Worm (Caenorhabditis elegans) whole organism, young adult: ENCODE data around the gene npp-9.

Experiments
- B0019.2 ChIP-seq: fragments of 200-800 bp; sonication (Bioruptor generic); conservative IDR thresholded peaks from 2 replicates; pipeline ENCODE4 v1.3.6; 2022; ENCODE audit warnings: missing genetic modification reagents, missing genetic modification characterization, missing compliant biosample characterization
- B0261.1 ChIP-seq: sonication (generic microtip); optimal IDR thresholded peaks from 2 replicates; lab custom pipeline; 2016; ENCODE audit warnings: mild to moderate bottlenecking, missing genetic modification characterization, moderate library complexity, missing compliant biosample characterization
- F22D6.2 ChIP-seq: sonication (generic microtip); optimal IDR thresholded peaks from 2 replicates; lab custom pipeline; 2016; ENCODE audit warnings: mild to moderate bottlenecking, missing genetic modification characterization, missing compliant biosample characterization
- F33H1.4 ChIP-seq: fragments of 200-800 bp; sonication (Bioruptor generic); IDR thresholded peaks from 2 replicates; pipeline ENCODE4 v1.3.6; 2022; ENCODE audit warnings: missing genetic modification reagents, missing genetic modification characterization, missing compliant biosample characterization
- F37B4.10 ChIP-seq: fragments of 200-800 bp; sonication (Bioruptor generic); IDR thresholded peaks from 2 replicates; pipeline ENCODE4 v1.3.6; 2022; ENCODE audit warnings: missing genetic modification characterization, missing compliant biosample characterization
- F52B5.7 ChIP-seq: sonication (generic microtip); optimal IDR thresholded peaks from 2 replicates; lab custom pipeline; 2016; ENCODE audit warnings: mild to moderate bottlenecking, missing genetic modification characterization, missing compliant biosample characterization
- K12H6.12 ChIP-seq: fragments of 200-800 bp; sonication (Bioruptor generic); optimal IDR thresholded peaks from 2 replicates; lab custom pipeline; 2018; ENCODE audit warnings: mild to moderate bottlenecking, missing genetic modification characterization, missing compliant biosample characterization
- Y67H2A.10 ChIP-seq: fragments of 200-800 bp; sonication (Bioruptor generic); conservative IDR thresholded peaks from 2 replicates; pipeline ENCODE4 v1.3.6; 2022; ENCODE audit warnings: missing genetic modification reagents, missing genetic modification characterization, missing compliant biosample characterization
- Y95B8A.8 ChIP-seq: fragments of 200-800 bp; sonication (Bioruptor generic); IDR thresholded peaks from 2 replicates; pipeline ENCODE4 v1.3.6; 2022; ENCODE audit warnings: missing genetic modification reagents, missing genetic modification characterization, missing compliant biosample characterization
- cebp-1 ChIP-seq, 2 experiments: fragments of 200-800 bp in 1 of 2; sonication (Bioruptor generic) in 1 of 2; sonication (generic microtip) in 1 of 2; IDR thresholded peaks in 1 of 2; optimal IDR thresholded peaks in 1 of 2; 2 replicates each; pipeline versions ENCODE4 v1.3.6 to Lab custom; 2017 to 2022; ENCODE audit warnings: missing compliant biosample characterization in 2 of 2, missing genetic modification characterization in 2 of 2, mild to moderate bottlenecking in 1 of 2, missing genetic modification reagents in 1 of 2, moderate library complexity in 1 of 2
- cebp-2 ChIP-seq: fragments of 200-800 bp; sonication (Bioruptor generic); IDR thresholded peaks from 2 replicates; pipeline ENCODE4 v1.3.6; 2022; ENCODE audit warnings: missing genetic modification characterization, missing compliant biosample characterization
- ceh-27 ChIP-seq: fragments of 200-800 bp; sonication (Bioruptor generic); optimal IDR thresholded peaks from 2 replicates; lab custom pipeline; 2018; ENCODE audit warnings: mild to moderate bottlenecking, missing genetic modification characterization, moderate library complexity, missing compliant biosample characterization
- ceh-79 ChIP-seq: sonication (generic microtip); optimal IDR thresholded peaks from 2 replicates; lab custom pipeline; 2017; ENCODE audit warnings: mild to moderate bottlenecking, missing genetic modification characterization, missing compliant biosample characterization
- chd-7 ChIP-seq: sonication (generic microtip); optimal IDR thresholded peaks from 2 replicates; lab custom pipeline; 2016; ENCODE audit warnings: mild to moderate bottlenecking, missing genetic modification characterization, moderate library complexity, missing compliant biosample characterization
- dpff-1 ChIP-seq: sonication (generic microtip); optimal IDR thresholded peaks from 2 replicates; lab custom pipeline; 2017; ENCODE audit warnings: mild to moderate bottlenecking, missing genetic modification characterization, missing compliant biosample characterization
- ekl-4 ChIP-seq: fragments of 200-800 bp; sonication (Bioruptor generic); IDR thresholded peaks from 2 replicates; pipeline ENCODE4 v1.3.6; 2022; ENCODE audit warnings: missing genetic modification reagents, missing genetic modification characterization, missing compliant biosample characterization
- ets-4 ChIP-seq: fragments of 200-800 bp; sonication (Bioruptor generic); optimal IDR thresholded peaks from 2 replicates; lab custom pipeline; 2018; ENCODE audit warnings: mild to moderate bottlenecking, missing genetic modification characterization, missing compliant biosample characterization
- him-1 ChIP-seq: sonication (generic microtip); optimal IDR thresholded peaks from 2 replicates; lab custom pipeline; 2016; ENCODE audit warnings: missing genotype, missing genetic modification reagents, missing genetic modification characterization, missing compliant biosample characterization
- hlh-12 ChIP-seq: sonication (generic microtip); optimal IDR thresholded peaks from 2 replicates; lab custom pipeline; 2016; ENCODE audit warnings: missing genetic modification characterization, missing compliant biosample characterization
- hlh-26 ChIP-seq: fragments of 200-800 bp; sonication (Bioruptor generic); conservative IDR thresholded peaks from 2 replicates; pipeline ENCODE4 v1.3.6; 2022; ENCODE audit warnings: missing genetic modification reagents, missing genetic modification characterization, missing compliant biosample characterization
- hmg-1.2 ChIP-seq: fragments of 200-800 bp; sonication (Bioruptor generic); IDR thresholded peaks from 2 replicates; pipeline ENCODE4 v1.3.6; 2022; ENCODE audit warnings: missing genetic modification reagents, missing genetic modification characterization, missing compliant biosample characterization
- lsl-1 ChIP-seq: fragments of 200-800 bp; sonication (Bioruptor generic); optimal IDR thresholded peaks from 2 replicates; lab custom pipeline; 2018; ENCODE audit warnings: mild to moderate bottlenecking, missing genetic modification characterization, moderate library complexity, missing compliant biosample characterization
- madf-8 ChIP-seq: fragments of 200-800 bp; sonication (Bioruptor generic); conservative IDR thresholded peaks from 2 replicates; pipeline ENCODE4 v1.3.6; 2022; ENCODE audit warnings: missing genetic modification reagents, missing genetic modification characterization, missing compliant biosample characterization
- pbrm-1 ChIP-seq: fragments of 200-800 bp; sonication (Bioruptor generic); IDR thresholded peaks from 2 replicates; pipeline ENCODE4 v1.3.6; 2022; ENCODE audit warnings: missing genetic modification reagents, missing genetic modification characterization, missing compliant biosample characterization
- rec-8 ChIP-seq, 2 experiments: sonication (generic microtip); optimal IDR thresholded peaks; 2 replicates each; lab custom pipeline; 2016; ENCODE audit warnings: mild to moderate bottlenecking in 2 of 2, missing genetic modification characterization in 2 of 2, missing genetic modification reagents in 2 of 2, missing genotype in 2 of 2, missing biosample characterization in 1 of 2, missing compliant biosample characterization in 1 of 2, moderate library complexity in 1 of 2
- repo-1 ChIP-seq: sonication (generic microtip); optimal IDR thresholded peaks from 2 replicates; lab custom pipeline; 2017; ENCODE audit warnings: mild to moderate bottlenecking, missing genetic modification characterization, missing compliant biosample characterization
- rpc-1 ChIP-seq, 2 experiments: fragments of 150-350 bp in 1 of 2; sonication (generic microtip) in 1 of 2; optimal IDR thresholded peaks; 2 replicates each; lab custom pipeline; 2014 to 2018; ENCODE audit warnings: missing biosample characterization in 1 of 2, missing genetic modification characterization in 1 of 2, missing genetic modification reagents in 1 of 2, missing genotype in 1 of 2
- sdz-38 ChIP-seq: sonication (generic microtip); optimal IDR thresholded peaks from 2 replicates; lab custom pipeline; 2016; ENCODE audit warnings: missing genotype, missing genetic modification characterization, missing compliant biosample characterization
- sptf-2 ChIP-seq: fragments of 200-800 bp; sonication (Bioruptor generic); optimal IDR thresholded peaks from 2 replicates; lab custom pipeline; 2018; ENCODE audit warnings: mild to moderate bottlenecking, missing genetic modification characterization, missing compliant biosample characterization
- tbp1 ChIP-seq: fragments of 200-800 bp; sonication (Bioruptor generic); optimal IDR thresholded peaks from 2 replicates; lab custom pipeline; 2018; ENCODE audit warnings: mild to moderate bottlenecking, missing genetic modification characterization, missing compliant biosample characterization
- tlf-1 ChIP-seq: fragments of 200-800 bp; sonication (Bioruptor generic); optimal IDR thresholded peaks from 2 replicates; lab custom pipeline; 2018; ENCODE audit warnings: mild to moderate bottlenecking, missing genetic modification characterization, missing compliant biosample characterization
- ztf-22 ChIP-seq: fragments of 200-800 bp; sonication (Bioruptor generic); optimal IDR thresholded peaks from 2 replicates; lab custom pipeline; 2018; ENCODE audit warnings: mild to moderate bottlenecking, missing genetic modification characterization, moderate library complexity, missing compliant biosample characterization

npp-9 gene

DNA sequence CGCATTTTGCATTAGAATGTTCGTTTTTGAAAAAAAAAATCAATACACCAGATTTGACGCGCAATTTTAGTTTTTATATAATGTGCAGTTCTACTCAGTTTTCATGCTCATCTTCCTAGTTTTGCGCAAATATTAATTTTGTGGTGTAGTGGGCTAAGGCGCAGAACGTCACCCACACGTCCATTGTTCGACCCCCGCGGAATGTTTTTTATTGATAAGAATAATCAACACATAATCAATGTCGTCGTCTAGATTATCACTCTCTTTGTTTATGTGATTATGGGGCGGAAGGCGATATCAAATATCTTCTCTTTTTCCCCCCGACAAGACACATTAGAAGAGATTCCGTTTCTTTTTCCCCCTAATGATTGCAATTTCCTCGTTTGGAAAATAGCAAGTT, 48.5 kb downstream of the npp-9 start:
- TF ChIP-seq ztf-22 (GFP tag; lab: Kevin White, UChicago): no peak
- TF ChIP-seq pbrm-1 (GFP tag; lab: Robert Waterston, UW): no peak
- TF ChIP-seq F52B5.7: no peak
- TF ChIP-seq F33H1.4 (GFP tag; lab: Robert Waterston, UW): 0 out of 2 replicates have a peak, but pooled peaks have one; percentile 23
- TF ChIP-seq hmg-1.2 (GFP tag; lab: Robert Waterston, UW): 0 out of 2 replicates have a peak, but pooled peaks have one; percentile 16
- TF ChIP-seq ceh-79 (tag; lab: Kevin White, UChicago): no peak
- peak; percentile 44 for TF ChIP-seq rpc-1 (optimal IDR thresholded peaks at IDR 0.05; lab: Kevin White, UChicago)
- peak; percentile 71 for TF ChIP-seq rpc-1 (tag; optimal IDR thresholded peaks at IDR 0.05; lab: Kevin White, UChicago)
- no peak for TF ChIP-seq B0019.2
- TF ChIP-seq lsl-1: peak; percentile 4
- TF ChIP-seq ets-4 (GFP tag; lab: Kevin White, UChicago): no peak
- TF ChIP-seq ceh-27 (GFP tag; lab: Kevin White, UChicago): no peak
- no peak for TF ChIP-seq dpff-1 (tag; lab: Kevin White, UChicago)
- no peak for TF ChIP-seq ekl-4
- peak; percentile 49 for TF ChIP-seq B0261.1 (tag; lab: Kevin White, UChicago)
- peak; percentile 79 for TF ChIP-seq tbp1 (GFP tag; lab: Kevin White, UChicago)
- no peak for TF ChIP-seq chd-7 (tag; lab: Kevin White, UChicago)
- TF ChIP-seq tlf-1 (GFP tag; lab: Kevin White, UChicago): no peak
- no peak for TF ChIP-seq Y95B8A.8
- TF ChIP-seq cebp-2: no peak

DNA sequence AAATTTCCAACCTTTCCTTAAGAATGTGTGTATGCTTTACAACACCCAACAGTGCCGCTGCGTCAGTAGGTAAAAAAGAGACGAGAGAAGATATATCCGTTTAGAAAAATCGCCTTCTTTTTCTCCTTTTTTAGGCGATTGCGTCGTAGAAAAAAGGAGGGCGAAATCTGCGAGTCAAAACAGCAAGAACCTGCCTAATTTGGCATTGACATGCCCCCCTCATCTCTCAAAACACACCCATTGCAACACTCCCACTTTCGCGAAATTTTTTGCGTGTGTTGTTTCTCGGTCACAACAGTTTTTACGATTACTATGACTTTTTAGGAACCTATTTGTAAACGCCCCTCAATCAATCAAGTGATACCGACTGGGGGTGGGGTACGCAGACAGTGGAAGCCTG, 52.6 kb downstream of the npp-9 start:
- TF ChIP-seq ekl-4: no peak
- no peak for TF ChIP-seq rec-8 (tag; optimal IDR thresholded peaks at IDR 0.05; lab: Kevin White, UChicago)
- TF ChIP-seq hlh-12 (tag; lab: Kevin White, UChicago): no peak
- no peak for TF ChIP-seq repo-1 (tag; lab: Kevin White, UChicago)

DNA sequence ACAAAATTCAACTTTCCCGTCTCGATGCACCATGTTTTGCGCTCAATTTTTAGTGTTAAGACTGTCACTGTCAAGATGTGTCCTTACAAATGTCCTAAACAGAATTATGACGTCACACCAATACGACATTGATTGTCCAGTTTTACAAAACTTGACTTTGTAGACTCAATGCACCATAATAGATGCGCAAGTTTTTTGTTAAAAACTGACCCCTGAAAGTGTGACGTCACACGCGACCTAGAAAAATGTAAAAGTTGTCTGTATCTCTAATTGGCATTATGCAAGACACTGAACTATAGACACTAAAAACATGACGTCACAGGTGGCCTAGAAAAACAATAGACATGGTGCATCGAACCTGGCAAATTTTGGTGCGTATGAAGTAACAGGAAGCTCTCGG, 53.2 kb downstream of the npp-9 start:
- TF ChIP-seq ekl-4 (no peak), sptf-2 (no peak), F37B4.10 (GFP tag; lab: Robert Waterston, UW) (no peak), cebp-1 (GFP tag; IDR thresholded peaks at IDR 0.05; lab: Robert Waterston, UW) (no peak), cebp-1 (tag; optimal IDR thresholded peaks at IDR 0.05; lab: Kevin White, UChicago) (no peak), tlf-1 (GFP tag; lab: Kevin White, UChicago) (no peak), him-1 (tag; lab: Kevin White, UChicago) (no peak), K12H6.12 (no peak), F22D6.2 (no peak), hlh-26 (GFP tag; lab: Robert Waterston, UW) (no peak), madf-8 (GFP tag; lab: Robert Waterston, UW) (no peak), Y67H2A.10 (GFP tag; lab: Robert Waterston, UW) (no peak), sdz-38 (no peak), F33H1.4 (GFP tag; lab: Robert Waterston, UW) (no peak)
- TF ChIP-seq, all 124 proteins: peak for 0
